Fruit fly (Drosophila melanogaster) whole organism, embryonic: Measurements from ENCODE around the gene dome.

Source experiments
- Adf1 ChIP-seq: fragments of 200-800 bp; sonication (Bioruptor generic); IDR thresholded peaks from 2 replicates; pipeline ENCODE4 v1.3.6; 2022; ENCODE audit warnings: missing biosample characterization, missing genetic modification characterization
- Bdp1 ChIP-seq: fragments of 200-800 bp; sonication (Bioruptor generic); optimal IDR thresholded peaks from 3 replicates; lab custom pipeline; 2016; ENCODE audit warnings: missing biosample characterization, missing genetic modification characterization
- CG1024 ChIP-seq: fragments of 200-800 bp; sonication (Bioruptor generic); IDR thresholded peaks from 2 replicates; pipeline ENCODE4 v1.3.6; 2022; ENCODE audit warnings: missing biosample characterization, missing genetic modification characterization
- CG10267 ChIP-seq: fragments of 200-800 bp; sonication (Bioruptor generic); optimal IDR thresholded peaks from 2 replicates; lab custom pipeline; 2018; ENCODE audit warnings: missing biosample characterization, mild to moderate bottlenecking, missing genetic modification characterization, moderate library complexity
- CG10543 ChIP-seq: fragments of 200-800 bp; sonication (Bioruptor generic); optimal IDR thresholded peaks from 3 replicates; lab custom pipeline; 2017; ENCODE audit warnings: missing biosample characterization, mild to moderate bottlenecking, missing genetic modification characterization, moderate library complexity
- CG11093 ChIP-seq: fragments of 200-800 bp; sonication (Bioruptor generic); IDR thresholded peaks from 3 replicates; pipeline ENCODE4 v1.3.6; 2022; ENCODE audit warnings: missing biosample characterization, missing genetic modification characterization
- CG13296 ChIP-seq: fragments of 200-800 bp; sonication (Bioruptor generic); optimal IDR thresholded peaks from 3 replicates; lab custom pipeline; 2018; ENCODE audit warnings: missing biosample characterization, mild to moderate bottlenecking, missing genetic modification characterization
- CG14014 ChIP-seq: fragments of 200-800 bp; sonication (Bioruptor generic); IDR thresholded peaks from 2 replicates; pipeline ENCODE4 v1.3.6; 2022; ENCODE audit warnings: missing biosample characterization, missing genetic modification characterization
- CG15073 ChIP-seq: fragments of 200-800 bp; sonication (Bioruptor generic); optimal IDR thresholded peaks from 2 replicates; lab custom pipeline; 2016; ENCODE audit warnings: missing biosample characterization, missing genetic modification characterization
- CG17361 ChIP-seq: fragments of 200-800 bp; sonication (Bioruptor generic); IDR thresholded peaks from 3 replicates; pipeline ENCODE4 v1.3.6; 2022; ENCODE audit warnings: missing biosample characterization, missing genetic modification characterization
- CG17385 ChIP-seq: fragments of 200-800 bp; sonication (Bioruptor generic); optimal IDR thresholded peaks from 3 replicates; lab custom pipeline; 2018; ENCODE audit warnings: missing biosample characterization, mild to moderate bottlenecking, missing genetic modification characterization
- CG17802 ChIP-seq: fragments of 200-800 bp; sonication (Bioruptor generic); optimal IDR thresholded peaks from 2 replicates; lab custom pipeline; 2018; ENCODE audit warnings: missing biosample characterization, mild to moderate bottlenecking, missing genetic modification characterization, moderate library complexity
- CG18476 ChIP-seq: fragments of 200-800 bp; sonication (Bioruptor generic); optimal IDR thresholded peaks from 2 replicates; lab custom pipeline; 2016; ENCODE audit warnings: missing biosample characterization, mild to moderate bottlenecking, missing genetic modification characterization
- CG30020 ChIP-seq: fragments of 200-800 bp; optimal IDR thresholded peaks from 2 replicates; lab custom pipeline; 2019; ENCODE audit warnings: missing biosample characterization, mild to moderate bottlenecking, missing genetic modification characterization, moderate library complexity
- CG32532 ChIP-seq: fragments of 200-800 bp; sonication (Bioruptor generic); IDR thresholded peaks from 2 replicates; pipeline ENCODE4 v1.3.6; 2022; ENCODE audit warnings: missing biosample characterization, missing genetic modification characterization
- CG33557 ChIP-seq: fragments of 200-800 bp; sonication (Bioruptor generic); optimal IDR thresholded peaks from 2 replicates; lab custom pipeline; 2019; ENCODE audit warnings: missing biosample characterization, mild to moderate bottlenecking, missing genetic modification characterization, moderate library complexity
- CG4282 ChIP-seq: fragments of 200-800 bp; sonication (Bioruptor generic); optimal IDR thresholded peaks from 2 replicates; lab custom pipeline; 2016; ENCODE audit warnings: missing biosample characterization, missing genetic modification characterization
- CG4360 ChIP-seq: fragments of 200-800 bp; sonication (Bioruptor generic); IDR thresholded peaks from 2 replicates; pipeline ENCODE4 v1.3.6; 2022; ENCODE audit warnings: missing biosample characterization, missing genetic modification characterization
- CG4424 ChIP-seq: fragments of 200-800 bp; sonication (Bioruptor generic); optimal IDR thresholded peaks from 3 replicates; lab custom pipeline; 2016; ENCODE audit warnings: missing biosample characterization, missing genetic modification characterization
- CG8478 ChIP-seq: fragments of >200 bp; optimal IDR thresholded peaks from 2 replicates; lab custom pipeline; 2018
- CG9609 ChIP-seq: fragments of 200-800 bp; sonication (Bioruptor generic); optimal IDR thresholded peaks from 3 replicates; lab custom pipeline; 2016; ENCODE audit warnings: missing biosample characterization, missing genetic modification characterization
- CG9797 ChIP-seq: fragments of 200-800 bp; sonication (Bioruptor generic); optimal IDR thresholded peaks from 3 replicates; lab custom pipeline; 2018; ENCODE audit warnings: missing biosample characterization, mild to moderate bottlenecking, missing genetic modification characterization
- CkIIα-i1 ChIP-seq: fragments of 200-800 bp; sonication (Bioruptor generic); IDR thresholded peaks from 2 replicates; pipeline ENCODE4 v1.3.6; 2022; ENCODE audit warnings: missing biosample characterization, missing genetic modification characterization
- D ChIP-seq, 2 experiments: fragments of 200-800 bp in 1 of 2; fragments of >200 bp in 1 of 2; sonication (Bioruptor generic) in 1 of 2; optimal IDR thresholded peaks; 2 replicates in 1 of 2; 3 replicates in 1 of 2; lab custom pipeline; 2017; ENCODE audit warnings: mild to moderate bottlenecking in 1 of 2, missing biosample characterization in 1 of 2, missing genetic modification characterization in 1 of 2, missing genetic modification reagents in 1 of 2
- D19A ChIP-seq: fragments of 200-800 bp; optimal IDR thresholded peaks from 3 replicates; lab custom pipeline; 2019; ENCODE audit warnings: missing biosample characterization, mild to moderate bottlenecking, missing genetic modification characterization, moderate library complexity
- D19B ChIP-seq: fragments of 200-800 bp; sonication (Bioruptor generic); optimal IDR thresholded peaks from 2 replicates; lab custom pipeline; 2017; ENCODE audit warnings: missing biosample characterization, mild to moderate bottlenecking, missing genetic modification characterization
- Dfd ChIP-seq, 2 experiments: fragments of >200 bp; optimal IDR thresholded peaks; 2 replicates each; lab custom pipeline; 2017; ENCODE audit warnings: missing biosample characterization in 2 of 2, missing genetic modification characterization in 2 of 2
- Ets65A ChIP-seq: fragments of 200-800 bp; sonication (Bioruptor generic); peaks from one replicate; lab custom pipeline; 2016; ENCODE audit warnings: missing biosample characterization, missing genetic modification characterization
- Hr39 ChIP-seq: fragments of >200 bp; optimal IDR thresholded peaks from 2 replicates; lab custom pipeline; 2017
- NC2α ChIP-seq: fragments of 200-800 bp; sonication (Bioruptor generic); optimal IDR thresholded peaks from 2 replicates; lab custom pipeline; 2016; ENCODE audit warnings: missing biosample characterization, missing genetic modification characterization
- NC2β ChIP-seq: fragments of 200-800 bp; sonication (Bioruptor generic); optimal IDR thresholded peaks from 2 replicates; lab custom pipeline; 2016; ENCODE audit warnings: missing biosample characterization, missing genetic modification characterization
- Sox102F ChIP-seq: fragments of 200-800 bp; sonication (Bioruptor generic); optimal IDR thresholded peaks from 2 replicates; lab custom pipeline; 2018; ENCODE audit warnings: missing biosample characterization, mild to moderate bottlenecking, missing genetic modification characterization, moderate library complexity
- Trl ChIP-seq, 3 experiments: fragments of >200 bp in 2 of 3; fragments of 200-800 bp in 1 of 3; sonication (Bioruptor generic) in 1 of 3; optimal IDR thresholded peaks; 2 replicates in 1 of 3; 3 replicates in 2 of 3; lab custom pipeline; 2016 to 2017; ENCODE audit warnings: missing biosample characterization in 1 of 3, missing genetic modification characterization in 1 of 3
- ap ChIP-seq: fragments of 200-800 bp; sonication (Bioruptor generic); IDR thresholded peaks from 2 replicates; pipeline ENCODE4 v1.3.6; 2022; ENCODE audit warnings: missing biosample characterization, missing genetic modification characterization
- chinmo ChIP-seq: fragments of 200-800 bp; sonication (Bioruptor generic); IDR thresholded peaks from 4 replicates; pipeline ENCODE4 v1.3.6; 2022; ENCODE audit warnings: missing biosample characterization, missing genetic modification characterization; ENCODE audit not compliant: partially characterized antibody
- emc ChIP-seq: fragments of 200-800 bp; sonication (Bioruptor generic); optimal IDR thresholded peaks from 2 replicates; lab custom pipeline; 2016; ENCODE audit warnings: missing biosample characterization, missing genetic modification characterization
- en ChIP-seq: fragments of 200-800 bp; sonication (Bioruptor generic); optimal IDR thresholded peaks from 2 replicates; lab custom pipeline; 2016; ENCODE audit warnings: missing biosample characterization, missing genetic modification characterization
- esg ChIP-seq: fragments of 200-800 bp; sonication (Bioruptor generic); conservative IDR thresholded peaks from 2 replicates; pipeline ENCODE4 v1.3.6; 2022; ENCODE audit warnings: missing biosample characterization, missing genetic modification characterization
- exex ChIP-seq: fragments of 200-800 bp; sonication (Bioruptor generic); optimal IDR thresholded peaks from 4 replicates; lab custom pipeline; 2018; ENCODE audit warnings: missing biosample characterization, mild to moderate bottlenecking, missing genetic modification characterization, moderate library complexity
- ham ChIP-seq: fragments of 200-800 bp; sonication (Bioruptor generic); IDR thresholded peaks from 2 replicates; pipeline ENCODE4 v1.3.6; 2022; ENCODE audit warnings: missing biosample characterization, missing genetic modification characterization
- knrl ChIP-seq: fragments of 200-800 bp; sonication (Bioruptor generic); IDR thresholded peaks from 3 replicates; pipeline ENCODE4 v1.3.6; 2022; ENCODE audit warnings: missing biosample characterization, missing genetic modification characterization; ENCODE audit not compliant: partially characterized antibody
- luna ChIP-seq: fragments of 200-800 bp; sonication (Bioruptor generic); optimal IDR thresholded peaks from 2 replicates; lab custom pipeline; 2016; ENCODE audit warnings: missing biosample characterization, missing genetic modification characterization
- pum ChIP-seq: fragments of 200-800 bp; sonication (Bioruptor generic); optimal IDR thresholded peaks from 2 replicates; lab custom pipeline; 2016; ENCODE audit warnings: missing biosample characterization, missing genetic modification characterization
- ranshi ChIP-seq: fragments of 200-800 bp; sonication (Bioruptor generic); IDR thresholded peaks from 2 replicates; pipeline ENCODE4 v1.3.6; 2022; ENCODE audit warnings: missing biosample characterization, missing genetic modification characterization
- row ChIP-seq: fragments of 200-800 bp; sonication (Bioruptor generic); IDR thresholded peaks from 3 replicates; pipeline ENCODE4 v1.3.6; 2022; ENCODE audit warnings: missing biosample characterization, missing genetic modification characterization
- ssp ChIP-seq: fragments of 200-800 bp; sonication (Bioruptor generic); IDR thresholded peaks from 2 replicates; pipeline ENCODE4 v1.3.6; 2022; ENCODE audit warnings: missing biosample characterization, missing genetic modification characterization
- tll ChIP-seq, 2 experiments: fragments of 200-800 bp in 1 of 2; fragments of >200 bp in 1 of 2; sonication (Bioruptor generic) in 1 of 2; optimal IDR thresholded peaks; 2 replicates each; lab custom pipeline; 2017 to 2019; ENCODE audit warnings: missing biosample characterization in 2 of 2, missing genetic modification characterization in 2 of 2, mild to moderate bottlenecking in 1 of 2, moderate library complexity in 1 of 2
- unpg ChIP-seq: fragments of 200-800 bp; sonication (Bioruptor generic); optimal IDR thresholded peaks from 3 replicates; lab custom pipeline; 2018; ENCODE audit warnings: missing biosample characterization, mild to moderate bottlenecking, missing genetic modification characterization, moderate library complexity
- vfl ChIP-seq: fragments of 200-800 bp; sonication (Bioruptor generic); optimal IDR thresholded peaks from 2 replicates; lab custom pipeline; 2016; ENCODE audit warnings: missing biosample characterization, missing genetic modification characterization
- yki ChIP-seq: fragments of >200 bp; optimal IDR thresholded peaks from 3 replicates; lab custom pipeline; 2018

Gene dome

dm6 chrX:19712898-19713627, 29.7 kb upstream of the dome start, which contains the start of gene meso18E (continued):
- no peak for TF ChIP-seq exex (tag; lab: Kevin White, UChicago)
- peak in 1 of 2 experiments; percentile 1 for TF ChIP-seq Dfd (GFP tag; optimal IDR thresholded peaks at IDR 0.05; lab: Kevin White, UChicago)
- TF ChIP-seq Sox102F (GFP tag; lab: Kevin White, UChicago) = no peak
- peak; percentile 68 for TF ChIP-seq CG8478 (lab: Kevin White, UChicago)
- no peak for TF ChIP-seq CG10267 (tag; lab: Kevin White, UChicago)
- no peak for TF ChIP-seq ham
- TF ChIP-seq Trl (optimal IDR thresholded peaks at IDR 0.05; lab: Kevin White, UChicago) = peak in 1 of 2 experiments; percentile 48
- no peak for TF ChIP-seq Trl (GFP tag; optimal IDR thresholded peaks at IDR 0.05; lab: Kevin White, UChicago)
- no peak for TF ChIP-seq CG4424 (GFP tag; lab: Kevin White, UChicago)
- peak; percentile 65 for TF ChIP-seq Adf1 (GFP tag; lab: Robert Waterston, UW)
- TF ChIP-seq CG17385 (GFP tag; lab: Kevin White, UChicago) = no peak
- no peak for TF ChIP-seq CG4282
- TF ChIP-seq CG11093 (GFP tag; lab: Robert Waterston, UW) = no peak
- peak; percentile 69 for TF ChIP-seq CG10543
- TF ChIP-seq chinmo = 0 out of 4 replicates have a peak, but pooled peaks have one; percentile 7
- TF ChIP-seq Hr39 (lab: Kevin White, UChicago) = peak; percentile 97
- TF ChIP-seq CkIIα-i1 (GFP tag; lab: Robert Waterston, UW) = no peak
- no peak for TF ChIP-seq D19B (GFP tag; lab: Kevin White, UChicago)

dm6 chrX:19711936-19712335, 28.6 kb upstream of the dome start:
- no peak for TF ChIP-seq D19A
- no peak for TF ChIP-seq CG9797 (GFP tag; lab: Kevin White, UChicago)
- TF ChIP-seq CG14014 = no peak
- no peak for TF ChIP-seq vfl (GFP tag; lab: Kevin White, UChicago)
- no peak for TF ChIP-seq Bdp1 (GFP tag; lab: Kevin White, UChicago)
- no peak for TF ChIP-seq row (GFP tag; lab: Robert Waterston, UW)
- TF ChIP-seq CG32532 = no peak
- no peak for TF ChIP-seq emc (GFP tag; lab: Kevin White, UChicago)
- TF ChIP-seq Ets65A = no peak
- TF ChIP-seq CG17361 (GFP tag; lab: Robert Waterston, UW) = no peak
- peak; percentile 52 for TF ChIP-seq CG17802
- no peak for TF ChIP-seq CG9609 (GFP tag; lab: Kevin White, UChicago)
- TF ChIP-seq CG30020 (tag; lab: Kevin White, UChicago) = peak; percentile 28
- 0 out of 2 replicates have a peak, but pooled peaks have one; percentile 25 for TF ChIP-seq ssp (GFP tag; lab: Robert Waterston, UW)
- peak; percentile 83 for TF ChIP-seq CG4360 (GFP tag; lab: Robert Waterston, UW)
- no peak for TF ChIP-seq unpg (GFP tag; lab: Kevin White, UChicago)
- no peak for TF ChIP-seq CG18476 (GFP tag; lab: Kevin White, UChicago)

- TF ChIP-seq pum (GFP tag; lab: Kevin White, UChicago) = no peak
- no peak for TF ChIP-seq CG33557 (GFP tag; lab: Kevin White, UChicago)
- no peak for TF ChIP-seq esg (GFP tag; lab: Robert Waterston, UW)
- TF ChIP-seq luna = no peak
- TF ChIP-seq CG1024 (GFP tag; lab: Robert Waterston, UW) = no peak
- no peak for TF ChIP-seq ranshi (GFP tag; lab: Robert Waterston, UW)
- no peak for TF ChIP-seq unpg (GFP tag; lab: Kevin White, UChicago)
- no peak for TF ChIP-seq D (optimal IDR thresholded peaks at IDR 0.05; lab: Kevin White, UChicago)
- TF ChIP-seq D (GFP tag; optimal IDR thresholded peaks at IDR 0.05; lab: Kevin White, UChicago) = no peak
- no peak for TF ChIP-seq ap (GFP tag; lab: Robert Waterston, UW)
- TF ChIP-seq NC2α (GFP tag; lab: Kevin White, UChicago) = no peak
- TF ChIP-seq en (GFP tag; lab: Kevin White, UChicago) = no peak
- no peak for TF ChIP-seq tll (GFP tag; optimal IDR thresholded peaks at IDR 0.05; lab: Kevin White, UChicago)
- no peak for TF ChIP-seq CG13296
- TF ChIP-seq yki (lab: Kevin White, UChicago) = no peak
- 0 out of 3 replicates have a peak, but pooled peaks have one; percentile 39 for TF ChIP-seq knrl (GFP tag; lab: Robert Waterston, UW)
- TF ChIP-seq CG15073 (GFP tag; lab: Kevin White, UChicago) = no peak
- no peak for TF ChIP-seq NC2β (GFP tag; lab: Kevin White, UChicago)
Observed at dm6 chrX:19704083-19704482, 20.8 kb upstream of the dome start, which contains the start of the genes CG14230 and CG14232. TSS of gene CG14230 (plus strand) at chrX:19704176. TSS of gene CG14232 (minus strand) at chrX:19704259.
